Fruit fly (Drosophila melanogaster) whole organism, prepupa: ENCODE results near the gene CG34135.
A peak's percentile ranks its signal among the peaks of the same experiment; 100 is the strongest.

Experiments used
- Blimp-1 ChIP-seq: fragments of 200-800 bp; sonication (Bioruptor generic); optimal IDR thresholded peaks from 3 replicates; lab custom pipeline; 2017; ENCODE audit warnings: missing biosample characterization, missing genetic modification characterization, mild to moderate bottlenecking, moderate library complexity, missing genetic modification reagents
- CG10669 ChIP-seq: fragments of 200-800 bp; sonication (Bioruptor generic); optimal IDR thresholded peaks from 3 replicates; lab custom pipeline; 2018; ENCODE audit warnings: missing biosample characterization, mild to moderate bottlenecking, missing genetic modification characterization, moderate library complexity
- CG11294 ChIP-seq: fragments of 200-800 bp; sonication (Bioruptor generic); IDR thresholded peaks from 2 replicates; pipeline ENCODE4 v1.3.6; 2022; ENCODE audit warnings: missing biosample characterization, missing genetic modification characterization
- CG11762 ChIP-seq: fragments of 200-800 bp; sonication (Bioruptor generic); optimal IDR thresholded peaks from 3 replicates; lab custom pipeline; 2016; ENCODE audit warnings: missing biosample characterization, missing genetic modification characterization; ENCODE audit not compliant: insufficient read depth
- CG15336 ChIP-seq: fragments of 200-800 bp; sonication (Bioruptor generic); IDR thresholded peaks from 2 replicates; pipeline ENCODE4 v1.3.6; 2022; ENCODE audit warnings: missing biosample characterization, missing genetic modification characterization
- CG1621 ChIP-seq: fragments of 200-800 bp; sonication (Bioruptor generic); optimal IDR thresholded peaks from 3 replicates; lab custom pipeline; 2018; ENCODE audit warnings: missing biosample characterization, mild to moderate bottlenecking, missing genetic modification characterization
- CG16779 ChIP-seq: fragments of 200-800 bp; sonication (Bioruptor generic); optimal IDR thresholded peaks from 3 replicates; lab custom pipeline; 2017; ENCODE audit warnings: missing biosample characterization, mild to moderate bottlenecking, missing genetic modification characterization
- CG3032 ChIP-seq: fragments of 200-800 bp; optimal IDR thresholded peaks from 2 replicates; lab custom pipeline; 2019; ENCODE audit warnings: missing biosample characterization, mild to moderate bottlenecking, missing genetic modification characterization, moderate library complexity
- CG34406 ChIP-seq: fragments of 200-800 bp; sonication (Bioruptor generic); optimal IDR thresholded peaks from 3 replicates; lab custom pipeline; 2016; ENCODE audit warnings: missing biosample characterization, missing genetic modification characterization
- CG3919 ChIP-seq: fragments of 200-800 bp; sonication (Bioruptor generic); optimal IDR thresholded peaks from 3 replicates; lab custom pipeline; 2016; ENCODE audit warnings: missing biosample characterization, missing genetic modification characterization
- CG6163 ChIP-seq: fragments of 200-800 bp; sonication (Bioruptor generic); IDR thresholded peaks from 3 replicates; pipeline ENCODE4 v1.3.6; 2022; ENCODE audit warnings: missing biosample characterization, missing genetic modification characterization
- CG6276 ChIP-seq: fragments of 200-800 bp; sonication (Bioruptor generic); optimal IDR thresholded peaks from 2 replicates; lab custom pipeline; 2017; ENCODE audit warnings: missing biosample characterization, mild to moderate bottlenecking, missing genetic modification characterization
- CG6792 ChIP-seq: fragments of 200-800 bp; sonication (Bioruptor generic); optimal IDR thresholded peaks from 3 replicates; lab custom pipeline; 2016; ENCODE audit warnings: missing biosample characterization, missing genetic modification characterization
- CG6808 ChIP-seq: fragments of 200-800 bp; sonication (Bioruptor generic); optimal IDR thresholded peaks from 3 replicates; lab custom pipeline; 2017; ENCODE audit warnings: missing biosample characterization, missing genetic modification characterization, mild to moderate bottlenecking, moderate library complexity, missing genetic modification reagents
- CG6854 ChIP-seq: fragments of 200-800 bp; sonication (Bioruptor generic); optimal IDR thresholded peaks from 2 replicates; lab custom pipeline; 2017; ENCODE audit warnings: missing biosample characterization, mild to moderate bottlenecking, missing genetic modification characterization
- CG7368 ChIP-seq: fragments of 200-800 bp; sonication (Bioruptor generic); optimal IDR thresholded peaks from 3 replicates; lab custom pipeline; 2016; ENCODE audit warnings: missing biosample characterization, missing genetic modification characterization
- CG8119 ChIP-seq: fragments of 200-800 bp; sonication (Bioruptor generic); IDR thresholded peaks from 3 replicates; pipeline ENCODE4 v1.3.6; 2022; ENCODE audit warnings: missing biosample characterization, missing genetic modification characterization
- CG8319 ChIP-seq: fragments of 200-800 bp; sonication (Bioruptor generic); optimal IDR thresholded peaks from 3 replicates; lab custom pipeline; 2016; ENCODE audit warnings: missing biosample characterization, missing genetic modification characterization
- CG8632 ChIP-seq: fragments of 200-800 bp; sonication (Bioruptor generic); optimal IDR thresholded peaks from 3 replicates; lab custom pipeline; 2016; ENCODE audit warnings: missing biosample characterization, missing genetic modification characterization
- CG9139 ChIP-seq: fragments of 200-800 bp; sonication (Bioruptor generic); optimal IDR thresholded peaks from 3 replicates; lab custom pipeline; 2017; ENCODE audit warnings: missing biosample characterization, mild to moderate bottlenecking, missing genetic modification characterization
- Eip78C ChIP-seq: fragments of 200-800 bp; sonication (Bioruptor generic); peaks from one replicate; lab custom pipeline; 2016; ENCODE audit warnings: missing biosample characterization, missing genetic modification characterization
- Ets21C ChIP-seq: fragments of 200-800 bp; sonication (Bioruptor generic); optimal IDR thresholded peaks from 3 replicates; lab custom pipeline; 2016; ENCODE audit warnings: missing biosample characterization, missing genetic modification characterization
- Ets96B ChIP-seq: fragments of 200-800 bp; optimal IDR thresholded peaks from 2 replicates; lab custom pipeline; 2019; ENCODE audit warnings: missing biosample characterization, mild to moderate bottlenecking, missing genetic modification characterization, moderate library complexity
- Hr38 ChIP-seq: sonication (Bioruptor generic); optimal IDR thresholded peaks from 2 replicates; lab custom pipeline; 2016; ENCODE audit warnings: missing biosample characterization, missing genetic modification characterization
- Met ChIP-seq: fragments of 200-800 bp; sonication (Bioruptor generic); optimal IDR thresholded peaks from 3 replicates; lab custom pipeline; 2016; ENCODE audit warnings: missing biosample characterization, missing genetic modification characterization
- Smox ChIP-seq: fragments of 200-800 bp; sonication (Bioruptor generic); optimal IDR thresholded peaks from 3 replicates; lab custom pipeline; 2016; ENCODE audit warnings: missing biosample characterization, missing genetic modification characterization
- Sox102F ChIP-seq: fragments of 200-800 bp; sonication (Bioruptor generic); optimal IDR thresholded peaks from 2 replicates; lab custom pipeline; 2016; ENCODE audit warnings: missing biosample characterization, mild to moderate bottlenecking, missing genetic modification characterization
- Sox15 ChIP-seq: fragments of 200-800 bp; sonication (Bioruptor generic); optimal IDR thresholded peaks from 3 replicates; lab custom pipeline; 2016; ENCODE audit warnings: missing biosample characterization, missing genetic modification characterization
- achi ChIP-seq: fragments of 200-800 bp; sonication (Bioruptor generic); optimal IDR thresholded peaks from 3 replicates; lab custom pipeline; 2016; ENCODE audit warnings: missing biosample characterization, missing genetic modification characterization
- cyc ChIP-seq: fragments of 200-800 bp; sonication (Bioruptor generic); optimal IDR thresholded peaks from 3 replicates; lab custom pipeline; 2016; ENCODE audit warnings: missing biosample characterization, missing genetic modification characterization
- dac ChIP-seq: fragments of 200-800 bp; sonication (Bioruptor generic); optimal IDR thresholded peaks from 2 replicates; lab custom pipeline; 2017; ENCODE audit warnings: missing biosample characterization, mild to moderate bottlenecking, missing genetic modification characterization
- eg ChIP-seq: fragments of 200-800 bp; sonication (Bioruptor generic); IDR thresholded peaks from 3 replicates; pipeline ENCODE4 v1.3.6; 2022; ENCODE audit warnings: missing biosample characterization, missing genetic modification characterization
- fd59A ChIP-seq: fragments of 200-800 bp; sonication (Bioruptor generic); optimal IDR thresholded peaks from 2 replicates; lab custom pipeline; 2017; ENCODE audit warnings: missing biosample characterization, mild to moderate bottlenecking, missing genetic modification characterization, missing genetic modification reagents
- fkh ChIP-seq: fragments of 200-800 bp; sonication (Bioruptor generic); optimal IDR thresholded peaks from 3 replicates; lab custom pipeline; 2017; ENCODE audit warnings: missing biosample characterization, mild to moderate bottlenecking, missing genetic modification characterization, moderate library complexity
- net ChIP-seq: fragments of 200-800 bp; sonication (Bioruptor generic); optimal IDR thresholded peaks from 3 replicates; lab custom pipeline; 2016; ENCODE audit warnings: missing biosample characterization, missing genetic modification characterization
- pdm3 ChIP-seq: fragments of 200-800 bp; sonication (Bioruptor generic); optimal IDR thresholded peaks from 3 replicates; lab custom pipeline; 2016; ENCODE audit warnings: missing biosample characterization, missing genetic modification characterization
- spab ChIP-seq: fragments of 200-800 bp; sonication (Bioruptor generic); optimal IDR thresholded peaks from 2 replicates; lab custom pipeline; 2017; ENCODE audit warnings: missing biosample characterization, mild to moderate bottlenecking, missing genetic modification characterization, missing genetic modification reagents
- ss ChIP-seq, 2 experiments: fragments of 200-800 bp; sonication (Bioruptor generic); optimal IDR thresholded peaks; 2 replicates in 1 of 2; 3 replicates in 1 of 2; lab custom pipeline; 2017 to 2018; ENCODE audit warnings: mild to moderate bottlenecking in 2 of 2, missing biosample characterization in 2 of 2, missing genetic modification characterization in 2 of 2, moderate library complexity in 1 of 2
- svp ChIP-seq: fragments of 200-800 bp; sonication (Bioruptor generic); peaks from one replicate; lab custom pipeline; 2016; ENCODE audit warnings: missing biosample characterization, missing genetic modification characterization
- vri ChIP-seq: fragments of 200-800 bp; sonication (Bioruptor generic); optimal IDR thresholded peaks from 3 replicates; lab custom pipeline; 2016; ENCODE audit warnings: missing biosample characterization, mild to moderate bottlenecking, missing genetic modification characterization

CG34135 gene

dm6 chr3R:8705323-8706097, 62.5 kb downstream of the CG34135 start:
- 0 out of 2 replicates have a peak, but pooled peaks have one; percentile 6 for TF ChIP-seq CG11294 (GFP tag; lab: Robert Waterston, UW)
- TF ChIP-seq CG9139 (GFP tag; lab: Kevin White, UChicago): peak; percentile 51
- TF ChIP-seq fd59A (GFP tag; lab: Kevin White, UChicago): no peak
- peak; percentile 44 for TF ChIP-seq CG3032 (tag; lab: Kevin White, UChicago)
- no peak for TF ChIP-seq Blimp-1 (GFP tag; lab: Kevin White, UChicago)
- peak; percentile 12 for TF ChIP-seq svp (GFP tag; lab: Kevin White, UChicago)
- TF ChIP-seq CG8319 (GFP tag; lab: Kevin White, UChicago): no peak
- TF ChIP-seq Met (GFP tag; lab: Kevin White, UChicago): no peak
- TF ChIP-seq CG6276 (GFP tag; lab: Kevin White, UChicago): peak; percentile 31
- TF ChIP-seq Sox102F (GFP tag; lab: Kevin White, UChicago): peak; percentile 7
- TF ChIP-seq net (GFP tag; lab: Kevin White, UChicago): peak; percentile 25
- TF ChIP-seq Ets96B (tag; lab: Kevin White, UChicago): peak; percentile 43
- peak; percentile 32 for TF ChIP-seq CG1621
- TF ChIP-seq CG3919: peak; percentile 17
- TF ChIP-seq Eip78C (GFP tag; lab: Kevin White, UChicago): no peak
- TF ChIP-seq CG34406 (GFP tag; lab: Kevin White, UChicago): peak; percentile 21
- TF ChIP-seq CG6163 (GFP tag; lab: Robert Waterston, UW): peak; percentile 68; the same call in 2 of the 3 replicates
- TF ChIP-seq spab (GFP tag; lab: Kevin White, UChicago): peak; percentile 46
- TF ChIP-seq ss (GFP tag; optimal IDR thresholded peaks at IDR 0.05; lab: Kevin White, UChicago): peak; percentile 48 to 80
- 0 out of 3 replicates have a peak, but pooled peaks have one; percentile 26 for TF ChIP-seq eg (GFP tag; lab: Robert Waterston, UW)
- TF ChIP-seq cyc (GFP tag; lab: Kevin White, UChicago): no peak
- TF ChIP-seq achi (GFP tag; lab: Kevin White, UChicago): no peak
- peak; percentile 47 for TF ChIP-seq CG10669 (GFP tag; lab: Kevin White, UChicago)
- peak; percentile 55 for TF ChIP-seq CG6808
- TF ChIP-seq CG8119 (GFP tag; lab: Robert Waterston, UW): 0 out of 3 replicates have a peak, but pooled peaks have one; percentile 20
- TF ChIP-seq vri: peak; percentile 6
- peak; percentile 31 for TF ChIP-seq CG16779 (tag; lab: Kevin White, UChicago)
- TF ChIP-seq CG8632 (GFP tag; lab: Kevin White, UChicago): peak; percentile 6

dm6 chr3R:8704669-8705068, 63.3 kb downstream of the CG34135 start:
- TF ChIP-seq fkh (GFP tag; lab: Kevin White, UChicago) (peak; percentile 28), CG16779 (tag; lab: Kevin White, UChicago) (no peak)

dm6 chr3R:8701197-8701596, 66.8 kb downstream of the CG34135 start:
- TF ChIP-seq Smox (GFP tag; lab: Kevin White, UChicago) (no peak), CG3919 (no peak), pdm3 (GFP tag; lab: Kevin White, UChicago) (no peak), Ets21C (GFP tag; lab: Kevin White, UChicago) (no peak), CG10669 (GFP tag; lab: Kevin White, UChicago) (no peak), Sox102F (GFP tag; lab: Kevin White, UChicago) (no peak), CG11762 (GFP tag; lab: Kevin White, UChicago) (no peak), fkh (GFP tag; lab: Kevin White, UChicago) (no peak), CG6854 (GFP tag; lab: Kevin White, UChicago) (no peak), Eip78C (GFP tag; lab: Kevin White, UChicago) (no peak), CG6792 (GFP tag; lab: Kevin White, UChicago) (no peak), Met (GFP tag; lab: Kevin White, UChicago) (no peak), CG7368 (GFP tag; lab: Kevin White, UChicago) (no peak), dac (GFP tag; lab: Kevin White, UChicago) (no peak), Hr38 (GFP tag; lab: Kevin White, UChicago) (no peak), CG15336 (GFP tag; lab: Robert Waterston, UW) (no peak), spab (GFP tag; lab: Kevin White, UChicago) (no peak), cyc (GFP tag; lab: Kevin White, UChicago) (no peak), CG6808 (no peak), Sox15 (GFP tag; lab: Kevin White, UChicago) (no peak)
